Worm (Caenorhabditis elegans): Measurements from ENCODE around the gene csa-1.

Gene csa-1

DNA sequence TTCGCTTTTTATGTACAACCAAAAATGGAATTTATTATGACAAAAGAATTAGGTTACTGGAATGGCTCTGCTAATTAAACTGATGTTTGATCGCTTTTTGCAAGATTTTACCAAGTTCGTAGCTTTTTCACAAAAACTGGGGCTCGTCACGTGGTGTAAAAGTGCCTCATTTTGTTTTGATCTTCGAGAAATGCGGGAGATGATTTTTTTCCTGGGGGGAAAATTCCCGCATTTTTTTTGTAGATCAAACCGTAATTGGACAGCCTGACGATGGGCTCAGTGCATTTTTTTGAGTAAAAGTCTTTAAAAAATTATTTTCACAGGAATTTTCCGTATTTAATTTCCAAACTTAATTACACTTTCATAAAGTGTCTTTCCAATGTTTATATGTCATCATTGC is 30.4 kb downstream of the csa-1 start:
- TF ChIP-seq hlh-13 (GFP tag; optimal IDR thresholded peaks at IDR 0.05): no peak
- no peak for TF ChIP-seq ceh-6 (GFP tag; optimal IDR thresholded peaks at IDR 0.05)
- no peak for TF ChIP-seq ceh-9 (tag; optimal IDR thresholded peaks at IDR 0.05)
- TF ChIP-seq ceh-30 (tag; optimal IDR thresholded peaks at IDR 0.05): no peak
- TF ChIP-seq ceh-24 (tag; optimal IDR thresholded peaks at IDR 0.05): no peak
- TF ChIP-seq ceh-22 (tag; optimal IDR thresholded peaks at IDR 0.05): no peak
- TF ChIP-seq sox-4 (tag; optimal IDR thresholded peaks at IDR 0.05): no peak
- no peak for TF ChIP-seq ceh-14 (tag; optimal IDR thresholded peaks at IDR 0.05)
- TF ChIP-seq hlh-15 (tag; optimal IDR thresholded peaks at IDR 0.05): no peak
- TF ChIP-seq fkh-10 (GFP tag; optimal IDR thresholded peaks at IDR 0.05): no peak
- TF ChIP-seq pax-1 (tag; optimal IDR thresholded peaks at IDR 0.05): no peak
- no peak for TF ChIP-seq zip-5 (tag; optimal IDR thresholded peaks at IDR 0.05)
- no peak for TF ChIP-seq unc-55 (GFP tag; optimal IDR thresholded peaks at IDR 0.05)
- TF ChIP-seq nhr-232 (tag; optimal IDR thresholded peaks at IDR 0.05): no peak
- no peak for TF ChIP-seq syd-9 (tag; optimal IDR thresholded peaks at IDR 0.05)

DNA sequence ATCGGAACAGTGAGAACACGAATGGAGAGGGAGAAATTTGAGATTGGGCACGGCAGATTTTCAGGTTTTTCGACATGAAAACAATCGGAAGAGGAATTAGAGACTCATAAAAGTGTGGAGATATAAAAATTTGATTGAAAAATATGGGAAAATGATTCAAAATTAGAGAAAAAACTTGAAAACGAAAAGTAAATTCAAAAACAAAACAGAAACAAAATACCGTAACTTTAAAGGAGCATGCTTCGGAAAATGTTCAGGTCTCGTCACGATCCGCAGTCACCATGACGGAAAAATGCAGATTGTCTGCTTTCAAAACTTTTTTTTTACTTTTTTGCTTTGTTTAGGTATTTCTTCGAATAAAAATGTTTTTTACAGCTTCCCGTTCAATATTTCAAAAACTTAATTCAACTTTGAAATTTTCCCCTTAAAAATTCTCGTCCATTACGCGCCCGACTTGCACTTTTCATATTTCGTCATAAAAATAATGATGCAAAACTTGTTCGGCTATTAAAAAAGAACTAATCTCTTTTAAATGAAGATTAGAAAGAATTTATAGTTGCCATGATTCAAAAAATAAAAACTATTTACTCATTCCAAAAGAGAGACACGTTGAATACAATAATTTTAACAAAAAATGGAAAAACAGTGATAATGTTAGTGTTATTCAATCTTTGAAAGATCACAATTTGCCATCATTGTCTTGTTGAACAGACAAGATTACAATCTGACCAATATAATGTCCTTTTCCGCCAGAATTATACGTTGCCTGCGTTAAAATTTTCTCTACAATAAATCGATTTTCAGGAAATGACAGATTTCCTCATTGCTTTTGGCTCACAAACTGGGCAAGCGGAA is 34.1 kb downstream of the csa-1 start, which contains the start of gene mtrr-1:
Gene mtrr-1, plus strand, starts transcription at position 805 of the 855 bp plus-strand sequence.
- peak; percentile 64 for TF ChIP-seq ama-1 (optimal IDR thresholded peaks at IDR 0.05)
- no peak for TF ChIP-seq ceh-30 (tag; optimal IDR thresholded peaks at IDR 0.05)

ce11 chrII:9284358-9285170 is 35.0 kb downstream of the csa-1 start:
- TF ChIP-seq hlh-8 (tag; optimal IDR thresholded peaks at IDR 0.05) (no peak), tbx-2 (tag; optimal IDR thresholded peaks at IDR 0.05) (peak; percentile 31), unc-3 (GFP tag; conservative IDR thresholded peaks at IDR 0.05) (no peak), unc-3 (tag; optimal IDR thresholded peaks at IDR 0.05) (no peak), ceh-22 (tag; optimal IDR thresholded peaks at IDR 0.05) (peak; percentile 9), ceh-34 (tag; optimal IDR thresholded peaks at IDR 0.05) (peak; percentile 47), pax-1 (tag; optimal IDR thresholded peaks at IDR 0.05) (peak; percentile 23), pha-4 (tag; optimal IDR thresholded peaks at IDR 0.05) (no peak), sdc-2 (tag; optimal IDR thresholded peaks at IDR 0.05) (no peak), ama-1 (optimal IDR thresholded peaks at IDR 0.05) (no peak), ceh-30 (tag; optimal IDR thresholded peaks at IDR 0.05) (no peak), K09A11.1 (tag; optimal IDR thresholded peaks at IDR 0.05; ENCODE audit: insufficient read depth) (no peak), nfya-1 (tag; optimal IDR thresholded peaks at IDR 0.05) (peak; percentile 14), ceh-14 (tag; optimal IDR thresholded peaks at IDR 0.05) (no peak), ceh-19 (GFP tag; optimal IDR thresholded peaks at IDR 0.05) (no peak), lim-6 (tag; optimal IDR thresholded peaks at IDR 0.05) (no peak), pros-1 (tag; optimal IDR thresholded peaks at IDR 0.05) (no peak)

DNA sequence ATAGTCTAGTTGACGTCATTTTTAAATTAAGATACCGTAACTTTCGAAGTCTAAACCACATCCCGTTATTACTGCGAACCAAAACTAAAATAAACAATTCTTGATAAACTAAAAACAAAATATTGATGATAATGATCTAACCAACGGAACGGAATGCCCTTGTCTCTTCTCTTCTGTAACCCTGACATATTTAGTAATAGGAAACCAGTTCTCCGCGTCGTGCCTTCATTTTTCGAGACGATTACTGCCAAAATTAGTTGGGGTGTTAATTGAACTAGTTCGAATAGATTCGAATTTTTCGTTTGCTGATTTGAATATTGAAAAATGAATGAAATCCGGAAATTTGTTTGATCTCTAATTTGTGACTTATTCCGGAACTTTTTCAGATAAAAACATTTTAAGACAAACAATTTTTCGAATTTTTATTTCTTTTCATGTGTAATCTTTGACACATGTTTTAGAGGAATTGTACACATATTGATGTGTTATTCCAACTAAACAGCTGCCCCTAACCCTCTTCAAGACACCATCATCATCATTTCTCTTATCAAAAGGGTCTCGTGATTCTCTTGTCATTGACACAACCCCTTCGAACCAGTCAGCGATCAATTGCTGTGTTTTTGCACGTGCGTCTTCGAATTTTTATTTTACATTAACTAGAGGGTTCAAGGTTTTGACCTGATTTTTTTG is 35.7 kb downstream of the csa-1 start:
- peak; percentile 84 for TF ChIP-seq unc-55 (GFP tag; optimal IDR thresholded peaks at IDR 0.05)
- TF ChIP-seq nfya-1 (tag; optimal IDR thresholded peaks at IDR 0.05): peak; percentile 24
- TF ChIP-seq tbx-2 (tag; optimal IDR thresholded peaks at IDR 0.05): peak; percentile 20
- TF ChIP-seq nhr-232 (tag; optimal IDR thresholded peaks at IDR 0.05): no peak
- no peak for TF ChIP-seq ceh-2 (tag; optimal IDR thresholded peaks at IDR 0.05)
- TF ChIP-seq elt-2 (tag; optimal IDR thresholded peaks at IDR 0.05): peak; percentile 58
- peak; percentile 48 for TF ChIP-seq ceh-18 (tag; optimal IDR thresholded peaks at IDR 0.05)
- TF ChIP-seq hlh-30 (tag; optimal IDR thresholded peaks at IDR 0.05; ENCODE audit: insufficient read depth): peak; percentile 55

Measured in whole organism, late embryonic.